6 fruit fly cellular contexts compared by ENCODE assay signal in genomic region chr3L:5926015-5926988, dm6.
TF ChIP-seq lines count a peak whose summit lies in the region.

No protein-coding gene starts in this region.

- no peak for TF ChIP-seq CTCF in whole organism, embryonic (GFP tag; optimal IDR thresholded peaks at IDR 0.05; lab: Kevin White, UChicago)

TF ChIP-seq in whole organism, 6 proteins besides CTCF, POLR2A, EP300 and RAD21:
- TF ChIP-seq CG8478 (optimal IDR thresholded peaks at IDR 0.05; lab: Kevin White, UChicago): no peak
- TF ChIP-seq Dll (optimal IDR thresholded peaks at IDR 0.05; lab: Kevin White, UChicago): peak; percentile 84

TF ChIP-seq in whole organism, adult, 20 proteins besides CTCF, POLR2A, EP300 and RAD21:
- TF ChIP-seq CG12768 (GFP tag; optimal IDR thresholded peaks at IDR 0.05; lab: Kevin White, UChicago) (peak; percentile 68), pad (GFP tag; optimal IDR thresholded peaks at IDR 0.05; lab: Kevin White, UChicago) (peak; percentile 33), CG7101 (tag; optimal IDR thresholded peaks at IDR 0.05; lab: Kevin White, UChicago) (peak; percentile 59), Hr96 (GFP tag; optimal IDR thresholded peaks at IDR 0.05; lab: Kevin White, UChicago) (no peak), Clk (GFP tag; optimal IDR thresholded peaks at IDR 0.05; lab: Kevin White, UChicago) (no peak), bab1 (GFP tag; optimal IDR thresholded peaks at IDR 0.05; lab: Kevin White, UChicago) (peak; percentile 67), ovo (GFP tag; optimal IDR thresholded peaks at IDR 0.05; lab: Kevin White, UChicago) (peak; percentile 98), CG1620 (GFP tag; optimal IDR thresholded peaks at IDR 0.05; lab: Kevin White, UChicago) (no peak), CG33017 (tag; optimal IDR thresholded peaks at IDR 0.05; lab: Kevin White, UChicago) (peak; percentile 67), cic (GFP tag; optimal IDR thresholded peaks at IDR 0.05; lab: Kevin White, UChicago) (peak; percentile 97), CG14711 (tag; optimal IDR thresholded peaks at IDR 0.05; lab: Kevin White, UChicago) (peak; percentile 14), Mnt (GFP tag; optimal IDR thresholded peaks at IDR 0.05; lab: Kevin White, UChicago) (peak; percentile 22), tj (GFP tag; optimal IDR thresholded peaks at IDR 0.05; lab: Kevin White, UChicago) (peak; percentile 68), CG7045 (GFP tag; optimal IDR thresholded peaks at IDR 0.05; lab: Kevin White, UChicago) (peak; percentile 44)

TF ChIP-seq in whole organism, embryonic, 481 proteins besides CTCF, POLR2A, EP300 and RAD21 (continues in another document):
- no peak for TF ChIP-seq CG11093 (GFP tag; IDR thresholded peaks at IDR 0.05; lab: Robert Waterston, UW)
- no peak for TF ChIP-seq insv (GFP tag; optimal IDR thresholded peaks at IDR 0.05; lab: Kevin White, UChicago)
- peak; percentile 46; the same call in 1 of the 2 replicates for TF ChIP-seq CG14441 (GFP tag; IDR thresholded peaks at IDR 0.05; lab: Robert Waterston, UW)
- TF ChIP-seq Hr51 (GFP tag; optimal IDR thresholded peaks at IDR 0.05; lab: Kevin White, UChicago): peak in 1 of 2 experiments; percentile 76
- TF ChIP-seq CG8359 (GFP tag; optimal IDR thresholded peaks at IDR 0.05; lab: Kevin White, UChicago; ENCODE audit: borderline replicate concordance): no peak
- peak; percentile 31 for TF ChIP-seq CG13624 (GFP tag; optimal IDR thresholded peaks at IDR 0.05; lab: Kevin White, UChicago)
- TF ChIP-seq CG2678 (tag; optimal IDR thresholded peaks at IDR 0.05; lab: Kevin White, UChicago): peak; percentile 70
- no peak for TF ChIP-seq amos (GFP tag; IDR thresholded peaks at IDR 0.05; lab: Robert Waterston, UW; ENCODE audit: partially characterized antibody)
- no peak for TF ChIP-seq CG18764 (GFP tag; optimal IDR thresholded peaks at IDR 0.05; lab: Kevin White, UChicago)
- peak; percentile 42 for TF ChIP-seq CG17385 (GFP tag; optimal IDR thresholded peaks at IDR 0.05; lab: Kevin White, UChicago)
- peak; percentile 19 to 34 for TF ChIP-seq Pdp1 (GFP tag; optimal IDR thresholded peaks at IDR 0.05; lab: Kevin White, UChicago)
- TF ChIP-seq CG17912 (GFP tag; optimal IDR thresholded peaks at IDR 0.05; lab: Kevin White, UChicago): no peak
- peak; percentile 61 for TF ChIP-seq PHDP (tag; optimal IDR thresholded peaks at IDR 0.05; lab: Kevin White, UChicago)
- peak; percentile 5 for TF ChIP-seq CG2116 (GFP tag; optimal IDR thresholded peaks at IDR 0.05; lab: Kevin White, UChicago)
- no peak for TF ChIP-seq yki (optimal IDR thresholded peaks at IDR 0.05; lab: Kevin White, UChicago)
- no peak for TF ChIP-seq CG6765 (GFP tag; optimal IDR thresholded peaks at IDR 0.05; lab: Kevin White, UChicago)
- TF ChIP-seq nmo (GFP tag; optimal IDR thresholded peaks at IDR 0.05; lab: Kevin White, UChicago): peak; percentile 65
- no peak for TF ChIP-seq H15 (GFP tag; IDR thresholded peaks at IDR 0.05; lab: Robert Waterston, UW)
- TF ChIP-seq tio (GFP tag; optimal IDR thresholded peaks at IDR 0.05; lab: Kevin White, UChicago): no peak

TF ChIP-seq in whole organism, prepupa, 60 proteins besides CTCF, POLR2A, EP300 and RAD21 (continues in another document):
- TF ChIP-seq fd59A (GFP tag; optimal IDR thresholded peaks at IDR 0.05; lab: Kevin White, UChicago): no peak
- TF ChIP-seq esn (GFP tag; optimal IDR thresholded peaks at IDR 0.05; lab: Kevin White, UChicago): peak; percentile 42
- no peak for TF ChIP-seq CG7368 (GFP tag; optimal IDR thresholded peaks at IDR 0.05; lab: Kevin White, UChicago)
- TF ChIP-seq Eip93F (GFP tag; optimal IDR thresholded peaks at IDR 0.05; lab: Kevin White, UChicago): no peak
- TF ChIP-seq Blimp-1 (GFP tag; optimal IDR thresholded peaks at IDR 0.05; lab: Kevin White, UChicago): peak; percentile 97
- peak; percentile 14 for TF ChIP-seq CG6276 (GFP tag; optimal IDR thresholded peaks at IDR 0.05; lab: Kevin White, UChicago)
- TF ChIP-seq Eip78C (GFP tag; lab: Kevin White, UChicago): peak; percentile 72
- peak; percentile 11 for TF ChIP-seq net (GFP tag; optimal IDR thresholded peaks at IDR 0.05; lab: Kevin White, UChicago)
- TF ChIP-seq OdsH (GFP tag; optimal IDR thresholded peaks at IDR 0.05; lab: Kevin White, UChicago): peak; percentile 33
- no peak for TF ChIP-seq dac (GFP tag; optimal IDR thresholded peaks at IDR 0.05; lab: Kevin White, UChicago)
- TF ChIP-seq CG11902 (GFP tag; optimal IDR thresholded peaks at IDR 0.05; lab: Kevin White, UChicago): no peak
- peak; percentile 37; the same call in 1 of the 2 replicates for TF ChIP-seq CG15336 (GFP tag; IDR thresholded peaks at IDR 0.05; lab: Robert Waterston, UW)
- peak; percentile 82 for TF ChIP-seq svp (GFP tag; lab: Kevin White, UChicago)
- TF ChIP-seq topi (GFP tag; optimal IDR thresholded peaks at IDR 0.05; lab: Kevin White, UChicago): peak; percentile 28
- no peak for TF ChIP-seq CG6808 (GFP tag; optimal IDR thresholded peaks at IDR 0.05; lab: Kevin White, UChicago)
- peak; percentile 48 for TF ChIP-seq Hr4 (GFP tag; optimal IDR thresholded peaks at IDR 0.05; lab: Kevin White, UChicago)
- TF ChIP-seq Eip75B (GFP tag; optimal IDR thresholded peaks at IDR 0.05; lab: Kevin White, UChicago): peak; percentile 1
- no peak for TF ChIP-seq CG11294 (GFP tag; IDR thresholded peaks at IDR 0.05; lab: Robert Waterston, UW)
- TF ChIP-seq salr (GFP tag; optimal IDR thresholded peaks at IDR 0.05; lab: Kevin White, UChicago): no peak
- no peak for TF ChIP-seq CG10669 (GFP tag; optimal IDR thresholded peaks at IDR 0.05; lab: Kevin White, UChicago)
- peak; percentile 27 for TF ChIP-seq lz (GFP tag; optimal IDR thresholded peaks at IDR 0.05; lab: Kevin White, UChicago)

TF ChIP-seq in whole organism, pupa, 21 proteins besides CTCF, POLR2A, EP300 and RAD21:
- peak; percentile 34 for TF ChIP-seq Pif1B (GFP tag; optimal IDR thresholded peaks at IDR 0.05; lab: Kevin White, UChicago)
- TF ChIP-seq CG34367 (tag; optimal IDR thresholded peaks at IDR 0.05; lab: Kevin White, UChicago): no peak
- no peak for TF ChIP-seq CG13204 (GFP tag; optimal IDR thresholded peaks at IDR 0.05; lab: Kevin White, UChicago)
- no peak for TF ChIP-seq CG10348 (GFP tag; IDR thresholded peaks at IDR 0.05; lab: Robert Waterston, UW)
- TF ChIP-seq CG9948 (tag; optimal IDR thresholded peaks at IDR 0.05; lab: Kevin White, UChicago): no peak
- no peak for TF ChIP-seq CG14655 (GFP tag; optimal IDR thresholded peaks at IDR 0.05; lab: Kevin White, UChicago)
- TF ChIP-seq rn (GFP tag; IDR thresholded peaks at IDR 0.05; lab: Robert Waterston, UW): no peak
- peak; percentile 55 for TF ChIP-seq EcR (GFP tag; optimal IDR thresholded peaks at IDR 0.05; lab: Kevin White, UChicago)
- TF ChIP-seq CG12605 (GFP tag; IDR thresholded peaks at IDR 0.05; lab: Robert Waterston, UW): peak; percentile 12; the same call in 1 of the 2 replicates
- peak; percentile 66; the same call in 2 of the 3 replicates for TF ChIP-seq CG4496 (GFP tag; IDR thresholded peaks at IDR 0.05; lab: Robert Waterston, UW)
- TF ChIP-seq CG17806 (tag; optimal IDR thresholded peaks at IDR 0.05; lab: Kevin White, UChicago): no peak
- TF ChIP-seq Pif1A (GFP tag; optimal IDR thresholded peaks at IDR 0.05; lab: Kevin White, UChicago): peak; percentile 23
- peak; percentile 13 for TF ChIP-seq CG8301 (tag; optimal IDR thresholded peaks at IDR 0.05; lab: Kevin White, UChicago)
- TF ChIP-seq fd96Ca (GFP tag; IDR thresholded peaks at IDR 0.05; lab: Robert Waterston, UW): peak; percentile 12; the same call in 1 of the 3 replicates
- TF ChIP-seq Ets98B (GFP tag; IDR thresholded peaks at IDR 0.05; lab: Robert Waterston, UW): peak; percentile 60; the same call in 1 of the 2 replicates
- TF ChIP-seq gl (tag; optimal IDR thresholded peaks at IDR 0.05; lab: Kevin White, UChicago): no peak
- peak; percentile 68 for TF ChIP-seq CG32121 (GFP tag; IDR thresholded peaks at IDR 0.05; lab: Robert Waterston, UW)
- TF ChIP-seq D1 (tag; optimal IDR thresholded peaks at IDR 0.05; lab: Kevin White, UChicago): no peak
- no peak for TF ChIP-seq CG8159 (tag; optimal IDR thresholded peaks at IDR 0.05; lab: Kevin White, UChicago)
- peak; percentile 20 for TF ChIP-seq Snoo (tag; optimal IDR thresholded peaks at IDR 0.05; lab: Kevin White, UChicago)
- peak; percentile 5 for TF ChIP-seq CG15710 (tag; optimal IDR thresholded peaks at IDR 0.05; lab: Kevin White, UChicago)

TF ChIP-seq in whole organism, wandering third instar larva, 38 proteins besides CTCF, POLR2A, EP300 and RAD21 (continues in another document):
- no peak for TF ChIP-seq CG9705 (GFP tag; optimal IDR thresholded peaks at IDR 0.05; lab: Kevin White, UChicago)
- TF ChIP-seq brk (GFP tag; optimal IDR thresholded peaks at IDR 0.05; lab: Kevin White, UChicago): no peak
- TF ChIP-seq CG32264 (GFP tag; optimal IDR thresholded peaks at IDR 0.05; lab: Kevin White, UChicago): no peak
- no peak for TF ChIP-seq usp (GFP tag; optimal IDR thresholded peaks at IDR 0.05; lab: Kevin White, UChicago)
- TF ChIP-seq dmrt93B (GFP tag; optimal IDR thresholded peaks at IDR 0.05; lab: Kevin White, UChicago): no peak
- no peak for TF ChIP-seq Rel (GFP tag; optimal IDR thresholded peaks at IDR 0.05; lab: Kevin White, UChicago)
- TF ChIP-seq Rel (tag; optimal IDR thresholded peaks at IDR 0.05; lab: Kevin White, UChicago): peak; percentile 2
- no peak for TF ChIP-seq jim (GFP tag; optimal IDR thresholded peaks at IDR 0.05; lab: Kevin White, UChicago)
- TF ChIP-seq pan (optimal IDR thresholded peaks at IDR 0.05; lab: Kevin White, UChicago): no peak
- no peak for TF ChIP-seq tai (GFP tag; optimal IDR thresholded peaks at IDR 0.05; lab: Kevin White, UChicago)
- no peak for TF ChIP-seq Myc (optimal IDR thresholded peaks at IDR 0.05; lab: Kevin White, UChicago)
- TF ChIP-seq GATAd (GFP tag; optimal IDR thresholded peaks at IDR 0.05; lab: Kevin White, UChicago): no peak
- TF ChIP-seq h (GFP tag; optimal IDR thresholded peaks at IDR 0.05; lab: Kevin White, UChicago): peak; percentile 31
- TF ChIP-seq Dfd (GFP tag; optimal IDR thresholded peaks at IDR 0.05; lab: Kevin White, UChicago): no peak
- no peak for TF ChIP-seq Hr83 (GFP tag; optimal IDR thresholded peaks at IDR 0.05; lab: Kevin White, UChicago; ENCODE audit: poor library complexity, severe bottlenecking)
- peak; percentile 11 to 28 for TF ChIP-seq dl (GFP tag; optimal IDR thresholded peaks at IDR 0.05; lab: Kevin White, UChicago; ENCODE audit: insufficient read depth in 1 of 2, partially characterized antibody in 2 of 2)
- no peak for TF ChIP-seq Jra (GFP tag; optimal IDR thresholded peaks at IDR 0.05; lab: Kevin White, UChicago)
- no peak for TF ChIP-seq CrebA (GFP tag; optimal IDR thresholded peaks at IDR 0.05; lab: Kevin White, UChicago; ENCODE audit: borderline replicate concordance)
- TF ChIP-seq sage (GFP tag; optimal IDR thresholded peaks at IDR 0.05; lab: Kevin White, UChicago): no peak
- TF ChIP-seq br (GFP tag; optimal IDR thresholded peaks at IDR 0.05; lab: Kevin White, UChicago): no peak
- TF ChIP-seq N (GFP tag; optimal IDR thresholded peaks at IDR 0.05; lab: Kevin White, UChicago): no peak
- TF ChIP-seq OdsH (GFP tag; optimal IDR thresholded peaks at IDR 0.05; lab: Kevin White, UChicago): peak; percentile 19
- TF ChIP-seq fru (GFP tag; optimal IDR thresholded peaks at IDR 0.05; lab: Kevin White, UChicago): no peak
- TF ChIP-seq sv (GFP tag; optimal IDR thresholded peaks at IDR 0.05; lab: Kevin White, UChicago): no peak
- TF ChIP-seq Hnf4 (GFP tag; optimal IDR thresholded peaks at IDR 0.05; lab: Kevin White, UChicago): no peak
